Worm (Caenorhabditis elegans) whole organism, L4 larva: ENCODE data around the gene F48E3.2.

Experiments used
- F26F4.8 ChIP-seq: fragments of 200-800 bp; sonication (Bioruptor generic); conservative IDR thresholded peaks from 2 replicates; pipeline ENCODE4 v1.3.6; 2022; ENCODE audit warnings: missing genetic modification characterization, missing compliant biosample characterization
- F37D6.2 ChIP-seq: sonication (generic microtip); optimal IDR thresholded peaks from 2 replicates; lab custom pipeline; 2016; ENCODE audit warnings: mild to moderate bottlenecking, missing genetic modification characterization, missing compliant biosample characterization
- T20F7.1 ChIP-seq: fragments of 200-800 bp; sonication (Bioruptor generic); optimal IDR thresholded peaks from 2 replicates; lab custom pipeline; 2018; ENCODE audit warnings: mild to moderate bottlenecking, missing genetic modification characterization, missing compliant biosample characterization
- Y48G9A.11 ChIP-seq: fragments of 200-800 bp; sonication (Bioruptor generic); IDR thresholded peaks from 2 replicates; pipeline ENCODE4 v1.3.6; 2022; ENCODE audit warnings: missing genetic modification reagents, missing genetic modification characterization, missing compliant biosample characterization
- ZK546.5 ChIP-seq, 2 experiments: sonication (generic microtip); optimal IDR thresholded peaks; 2 replicates each; lab custom pipeline; 2017; ENCODE audit warnings: missing biosample characterization in 2 of 2, missing genetic modification characterization in 2 of 2
- aha-1 ChIP-seq: fragments of 150-350 bp; peaks from one replicate; lab custom pipeline; 2014; ENCODE audit warnings: missing biosample characterization, missing genetic modification characterization
- ama-1 ChIP-seq: fragments of 150-350 bp; optimal IDR thresholded peaks from 2 replicates; lab custom pipeline; 2014; ENCODE audit warnings: inconsistent platforms, mixed read lengths
- arid-1 ChIP-seq: fragments of 200-800 bp; sonication (Bioruptor generic); conservative IDR thresholded peaks from 2 replicates; pipeline ENCODE4 v1.3.6; 2022; ENCODE audit warnings: missing genetic modification reagents, missing genetic modification characterization, missing compliant biosample characterization
- ceh-20 ChIP-seq: fragments of 200-800 bp; sonication (Bioruptor generic); IDR thresholded peaks from 2 replicates; pipeline ENCODE4 v1.3.6; 2022; ENCODE audit warnings: missing genetic modification reagents, missing genetic modification characterization, missing compliant biosample characterization
- ceh-32 ChIP-seq: sonication (generic microtip); optimal IDR thresholded peaks from 2 replicates; lab custom pipeline; 2016; ENCODE audit warnings: mild to moderate bottlenecking, missing genetic modification characterization, missing compliant biosample characterization; ENCODE audit not compliant: poor library complexity
- ces-1 ChIP-seq: fragments of 150-350 bp; sonication (generic microtip); optimal IDR thresholded peaks from 4 replicates; lab custom pipeline; 2014; ENCODE audit warnings: missing biosample characterization, missing genetic modification reagents, missing genetic modification characterization
- ctbp-1 ChIP-seq: fragments of 200-800 bp; sonication (Bioruptor generic); IDR thresholded peaks from 2 replicates; pipeline ENCODE4 v1.3.6; 2022; ENCODE audit warnings: missing genetic modification reagents, missing genetic modification characterization, missing compliant biosample characterization
- daf-16 ChIP-seq, 3 experiments: sonication (generic microtip); optimal IDR thresholded peaks; 2 replicates each; lab custom pipeline; 2016 to 2017; ENCODE audit warnings: missing genetic modification characterization in 3 of 3, missing genetic modification reagents in 3 of 3, mild to moderate bottlenecking in 2 of 3, missing compliant biosample characterization in 2 of 3, missing biosample characterization in 1 of 3, moderate library complexity in 1 of 3
- dmd-6 ChIP-seq: fragments of 200-800 bp; sonication (Bioruptor generic); IDR thresholded peaks from 2 replicates; pipeline ENCODE4 v1.3.6; 2022; ENCODE audit warnings: missing genetic modification reagents, missing genetic modification characterization, missing compliant biosample characterization
- dpl-1 ChIP-seq: fragments of 150-350 bp; optimal IDR thresholded peaks from 2 replicates; lab custom pipeline; 2014; ENCODE audit warnings: missing biosample characterization, missing genetic modification reagents, missing genetic modification characterization
- duxl-1 ChIP-seq: sonication (generic microtip); optimal IDR thresholded peaks from 2 replicates; lab custom pipeline; 2016; ENCODE audit warnings: mild to moderate bottlenecking, missing genetic modification characterization, moderate library complexity, missing compliant biosample characterization; ENCODE audit not compliant: poor library complexity
- egl-27 ChIP-seq: sonication (generic microtip); optimal IDR thresholded peaks from 3 replicates; lab custom pipeline; 2017; ENCODE audit warnings: missing biosample characterization, missing genetic modification reagents, missing genetic modification characterization
- egl-43 ChIP-seq: fragments of 200-800 bp; sonication (Bioruptor generic); IDR thresholded peaks from 2 replicates; pipeline ENCODE4 v1.3.6; 2022; ENCODE audit warnings: missing genetic modification reagents, missing genetic modification characterization, missing compliant biosample characterization
- fkh-10 ChIP-seq: fragments of 150-350 bp; optimal IDR thresholded peaks from 2 replicates; lab custom pipeline; 2014; ENCODE audit warnings: missing biosample characterization, missing genetic modification reagents, missing genetic modification characterization
- hlh-11 ChIP-seq: fragments of 200-800 bp; sonication (Bioruptor generic); optimal IDR thresholded peaks from 2 replicates; lab custom pipeline; 2018; ENCODE audit warnings: mild to moderate bottlenecking, missing genetic modification characterization, missing compliant biosample characterization
- hlh-30 ChIP-seq: sonication (generic microtip); optimal IDR thresholded peaks from 2 replicates; lab custom pipeline; 2017; ENCODE audit warnings: antibody characterized with exemption, mild to moderate bottlenecking, missing genetic modification characterization, missing compliant biosample characterization; ENCODE audit not compliant: insufficient read depth
- lim-7 ChIP-seq: fragments of 200-800 bp; sonication (Bioruptor generic); IDR thresholded peaks from 2 replicates; pipeline ENCODE4 v1.3.6; 2022; ENCODE audit warnings: missing genetic modification characterization, missing compliant biosample characterization
- lin-29 ChIP-seq: fragments of 200-800 bp; sonication (Bioruptor generic); IDR thresholded peaks from 2 replicates; pipeline ENCODE4 v1.3.6; 2022; ENCODE audit warnings: missing genetic modification reagents, missing genetic modification characterization, missing compliant biosample characterization
- mxl-3 ChIP-seq: fragments of 200-800 bp; sonication (Bioruptor generic); optimal IDR thresholded peaks from 2 replicates; lab custom pipeline; 2018; ENCODE audit warnings: mild to moderate bottlenecking, missing genetic modification characterization, missing compliant biosample characterization
- nhr-11 ChIP-seq: fragments of 150-350 bp; optimal IDR thresholded peaks from 2 replicates; lab custom pipeline; 2014; ENCODE audit warnings: missing biosample characterization, missing genetic modification characterization
- nhr-77 ChIP-seq: fragments of 150-350 bp; optimal IDR thresholded peaks from 2 replicates; lab custom pipeline; 2014; ENCODE audit warnings: missing biosample characterization, missing genetic modification characterization
- rbr-2 ChIP-seq: sonication (generic microtip); optimal IDR thresholded peaks from 2 replicates; lab custom pipeline; 2016; ENCODE audit warnings: missing genotype, missing genetic modification characterization, missing compliant biosample characterization
- spr-1 ChIP-seq: sonication (generic microtip); optimal IDR thresholded peaks from 2 replicates; lab custom pipeline; 2016; ENCODE audit warnings: mild to moderate bottlenecking, missing genetic modification characterization, missing compliant biosample characterization
- spr-3 ChIP-seq: fragments of 200-800 bp; sonication (Bioruptor generic); optimal IDR thresholded peaks from 2 replicates; lab custom pipeline; 2018; ENCODE audit warnings: mild to moderate bottlenecking, missing genetic modification characterization, missing compliant biosample characterization
- tra-1 ChIP-seq: fragments of 200-800 bp; sonication (Bioruptor generic); IDR thresholded peaks from 2 replicates; pipeline ENCODE4 v1.3.6; 2022; ENCODE audit warnings: missing genetic modification reagents, missing genetic modification characterization, missing compliant biosample characterization
- unc-130 ChIP-seq: sonication (generic microtip); optimal IDR thresholded peaks from 2 replicates; lab custom pipeline; 2016; ENCODE audit warnings: missing genetic modification reagents, missing genetic modification characterization, missing compliant biosample characterization
- unc-39 ChIP-seq: sonication (generic microtip); optimal IDR thresholded peaks from 2 replicates; lab custom pipeline; 2017; ENCODE audit warnings: missing biosample characterization, missing genetic modification characterization
- unc-62 ChIP-seq, 3 experiments: fragments of 150-350 bp in 1 of 3; sonication (generic microtip); optimal IDR thresholded peaks in 2 of 3; peaks in 1 of 3; 1 replicate in 1 of 3; 2 replicates in 2 of 3; lab custom pipeline; 2014 to 2017; ENCODE audit warnings: missing biosample characterization in 3 of 3, missing genetic modification characterization in 3 of 3, missing genetic modification reagents in 3 of 3, missing genotype in 1 of 3
- ztf-11 ChIP-seq: fragments of 150-350 bp; optimal IDR thresholded peaks from 2 replicates; lab custom pipeline; 2014; ENCODE audit warnings: missing biosample characterization, missing genetic modification characterization

Gene F48E3.2

ce11 chrX:7532632-7533031 lies 39.7 kb upstream of the F48E3.2 start, which contains the start of gene ceh-14:
TSS of gene ceh-14 (minus strand) at chrX:7532732.
- TF ChIP-seq ama-1 (lab: Kevin White, UChicago) (no peak), aha-1 (tag; lab: Kevin White, UChicago) (no peak), lim-7 (GFP tag; lab: Robert Waterston, UW) (no peak), tra-1 (GFP tag; lab: Robert Waterston, UW) (no peak), T20F7.1 (GFP tag; lab: Kevin White, UChicago) (no peak), hlh-11 (tag; lab: Kevin White, UChicago) (no peak), lin-29 (GFP tag; lab: Robert Waterston, UW) (no peak), unc-130 (GFP tag; lab: Kevin White, UChicago) (no peak), F37D6.2 (no peak)

ce11 chrX:7525271-7525670 lies 32.4 kb upstream of the F48E3.2 start, which contains the start of gene F46C8.3:
TSS of gene F46C8.3 (plus strand) at chrX:7525571.
- TF ChIP-seq arid-1 (GFP tag; lab: Robert Waterston, UW) (no peak), egl-43 (GFP tag; lab: Robert Waterston, UW) (no peak), fkh-10 (GFP tag; lab: Kevin White, UChicago) (no peak), ZK546.5 (tag; optimal IDR thresholded peaks at IDR 0.05; lab: Kevin White, UChicago) (no peak), spr-3 (GFP tag; lab: Kevin White, UChicago) (no peak), nhr-11 (tag; lab: Kevin White, UChicago) (no peak), ztf-11 (tag; lab: Kevin White, UChicago) (no peak), ces-1 (GFP tag; lab: Kevin White, UChicago) (no peak), nhr-77 (tag; lab: Kevin White, UChicago) (no peak), egl-27 (tag; lab: Kevin White, UChicago) (no peak), mxl-3 (GFP tag; lab: Kevin White, UChicago) (no peak), dmd-6 (GFP tag; lab: Robert Waterston, UW) (no peak), ctbp-1 (GFP tag; lab: Robert Waterston, UW) (no peak), duxl-1 (tag; lab: Kevin White, UChicago) (no peak), ceh-20 (GFP tag; lab: Robert Waterston, UW) (no peak), F26F4.8 (GFP tag; lab: Robert Waterston, UW) (no peak)

ce11 chrX:7523799-7524198 lies 30.9 kb upstream of the F48E3.2 start:
- peak in 1 of 2 experiments; percentile 89 for TF ChIP-seq daf-16 (GFP tag; optimal IDR thresholded peaks at IDR 0.05; lab: Kevin White, UChicago)
- no peak for TF ChIP-seq daf-16 (tag; optimal IDR thresholded peaks at IDR 0.05; lab: Kevin White, UChicago)
- no peak for TF ChIP-seq spr-1
- TF ChIP-seq nhr-11 (tag; lab: Kevin White, UChicago), result peak; percentile 52
- TF ChIP-seq ceh-20 (GFP tag; lab: Robert Waterston, UW), result 0 out of 2 replicates have a peak, but pooled peaks have one; percentile 11
- TF ChIP-seq ces-1 (GFP tag; lab: Kevin White, UChicago), result no peak
- peak; percentile 81 for TF ChIP-seq aha-1 (tag; lab: Kevin White, UChicago)
- TF ChIP-seq hlh-11 (tag; lab: Kevin White, UChicago), result peak; percentile 69

- TF ChIP-seq hlh-11 (tag; lab: Kevin White, UChicago) (peak; percentile 44), daf-16 (GFP tag; optimal IDR thresholded peaks at IDR 0.05; lab: Kevin White, UChicago) (peak in 1 of 2 experiments; percentile 74), daf-16 (tag; optimal IDR thresholded peaks at IDR 0.05; lab: Kevin White, UChicago) (no peak), F37D6.2 (no peak), ZK546.5 (tag; optimal IDR thresholded peaks at IDR 0.05; lab: Kevin White, UChicago) (no peak), unc-39 (tag; lab: Kevin White, UChicago) (no peak), hlh-30 (peak; percentile 20)
These were observed 29.7 kb upstream of the F48E3.2 start for ce11 chrX:7522595-7522994.

ce11 chrX:7519569-7519968 lies 26.6 kb upstream of the F48E3.2 start, which contains the start of gene chts-1:
TSS of gene chts-1 (minus strand) at chrX:7519669.
- TF ChIP-seq ceh-32, result no peak
- TF ChIP-seq aha-1 (tag; lab: Kevin White, UChicago), result no peak
- TF ChIP-seq Y48G9A.11 (GFP tag; lab: Robert Waterston, UW), result no peak
- TF ChIP-seq rbr-2 (tag; lab: Kevin White, UChicago), result no peak
- TF ChIP-seq ama-1 (lab: Kevin White, UChicago), result no peak
- TF ChIP-seq unc-39 (tag; lab: Kevin White, UChicago), result no peak
- peak in 1 of 2 experiments; percentile 85 for TF ChIP-seq unc-62 (GFP tag; optimal IDR thresholded peaks at IDR 0.05 in 1 of 2; lab: Kevin White, UChicago)
- TF ChIP-seq unc-62 (tag; optimal IDR thresholded peaks at IDR 0.05; lab: Kevin White, UChicago), result no peak
- no peak for TF ChIP-seq dpl-1 (GFP tag; lab: Kevin White, UChicago)
